Worm (Caenorhabditis elegans) whole organism, midembryonic: Measurements from ENCODE around the gene cyp-13A11.

Experiments
- T22C8.4 ChIP-seq: fragments of 200-800 bp; sonication (Bioruptor generic); IDR thresholded peaks from 2 replicates; pipeline ENCODE4 v1.3.6; 2022; ENCODE audit warnings: missing genetic modification characterization, missing compliant biosample characterization
- cog-1 ChIP-seq: sonication (generic microtip); optimal IDR thresholded peaks from 2 replicates; lab custom pipeline; 2016; ENCODE audit warnings: missing genetic modification characterization, missing compliant biosample characterization
- flt-1 ChIP-seq: fragments of 200-800 bp; sonication (Bioruptor generic); IDR thresholded peaks from 2 replicates; pipeline ENCODE4 v1.3.6; 2022; ENCODE audit warnings: missing genetic modification characterization, missing compliant biosample characterization
- klf-2 ChIP-seq: fragments of 200-800 bp; sonication (Bioruptor generic); conservative IDR thresholded peaks from 2 replicates; pipeline ENCODE4 v1.3.6; 2022; ENCODE audit warnings: missing genetic modification reagents, missing genetic modification characterization, missing compliant biosample characterization
- med-1 ChIP-seq: sonication (generic microtip); optimal IDR thresholded peaks from 2 replicates; lab custom pipeline; 2017; ENCODE audit warnings: missing genetic modification characterization, mild to moderate bottlenecking, missing compliant biosample characterization, antibody characterized with exemption, missing genetic modification reagents; ENCODE audit not compliant: insufficient read depth
- tab-1 ChIP-seq: fragments of 200-800 bp; sonication (Bioruptor generic); IDR thresholded peaks from 2 replicates; pipeline ENCODE4 v1.3.6; 2022; ENCODE audit warnings: missing genetic modification characterization, missing compliant biosample characterization
- ztf-23 ChIP-seq: fragments of 200-800 bp; sonication (Bioruptor generic); IDR thresholded peaks from 2 replicates; pipeline ENCODE4 v1.3.6; 2022; ENCODE audit warnings: missing genetic modification reagents, missing genetic modification characterization, missing compliant biosample characterization
- ztf-29 ChIP-seq: fragments of 200-800 bp; sonication (Bioruptor generic); IDR thresholded peaks from 2 replicates; pipeline ENCODE4 v1.3.6; 2022; ENCODE audit warnings: missing genetic modification reagents, missing genetic modification characterization, missing compliant biosample characterization

DNA sequence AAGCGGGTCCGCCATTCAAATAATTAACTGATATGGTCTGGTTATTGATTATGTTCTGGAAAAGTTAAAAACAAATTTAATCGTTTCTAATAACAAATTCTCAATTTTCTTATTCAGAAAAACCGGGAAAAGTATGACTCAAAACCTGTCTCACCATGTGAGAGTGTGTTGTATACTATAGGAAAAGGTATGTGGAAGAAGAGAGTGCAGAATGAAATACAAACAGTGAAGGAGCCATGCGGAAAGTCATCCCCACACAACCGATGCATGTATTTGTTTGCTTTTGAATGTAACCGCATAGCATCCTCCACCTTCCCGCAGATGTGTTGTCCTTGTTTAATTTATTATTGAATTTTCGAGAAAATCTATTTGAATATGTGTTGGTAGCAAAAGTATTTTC, 20.3 kb upstream of the cyp-13A11 start, which contains the start of gene ZK1010.8:
- TF ChIP-seq ztf-23 (GFP tag; lab: Robert Waterston, UW) (no peak), med-1 (GFP tag; lab: Kevin White, UChicago) (no peak), T22C8.4 (GFP tag; lab: Robert Waterston, UW) (no peak), flt-1 (GFP tag; lab: Robert Waterston, UW) (no peak), klf-2 (GFP tag; lab: Robert Waterston, UW) (no peak), tab-1 (GFP tag; lab: Robert Waterston, UW) (no peak), cog-1 (tag; lab: Kevin White, UChicago) (no peak), ztf-29 (no peak)
